Worm (Caenorhabditis elegans): ENCODE measurements around the gene ftt-2.

ftt-2 gene

ce11 chrX:11627013-11627412, 21.8 kb upstream of the ftt-2 start, which contains the start of gene twk-44:
twk-44 (minus strand) TSS chrX:11627113.
- TF ChIP-seq unc-62 (GFP tag; optimal IDR thresholded peaks at IDR 0.05 in 1 of 2) (peak in 1 of 2 experiments; percentile 9), unc-62 (tag; optimal IDR thresholded peaks at IDR 0.05) (no peak), snpc-1.2 (GFP tag; IDR thresholded peaks at IDR 0.05) (no peak), duxl-1 (tag; optimal IDR thresholded peaks at IDR 0.05; ENCODE audit: poor library complexity) (no peak), hlh-11 (tag; optimal IDR thresholded peaks at IDR 0.05) (no peak), ztf-7 (tag; optimal IDR thresholded peaks at IDR 0.05) (no peak), cey-2 (tag; optimal IDR thresholded peaks at IDR 0.05; ENCODE audit: borderline replicate concordance, insufficient read depth) (no peak), zip-11 (GFP tag; IDR thresholded peaks at IDR 0.05) (no peak)

- TF ChIP-seq tra-1 (GFP tag; IDR thresholded peaks at IDR 0.05) = no peak
- peak; percentile 91 for TF ChIP-seq aha-1 (tag)
Observed at ce11 chrX:11624621-11625020, 19.4 kb upstream of the ftt-2 start.

- TF ChIP-seq cey-2 (tag; optimal IDR thresholded peaks at IDR 0.05; ENCODE audit: borderline replicate concordance, insufficient read depth) (no peak), F26F4.8 (GFP tag; conservative IDR thresholded peaks at IDR 0.05) (no peak), hif-1 (tag; optimal IDR thresholded peaks at IDR 0.05) (no peak), daf-12 (tag; optimal IDR thresholded peaks at IDR 0.05) (no peak), arid-1 (GFP tag; conservative IDR thresholded peaks at IDR 0.05) (no peak), nhr-28 (tag; optimal IDR thresholded peaks at IDR 0.05) (no peak), pqm-1 (tag; optimal IDR thresholded peaks at IDR 0.05) (no peak), php-3 (GFP tag; IDR thresholded peaks at IDR 0.05) (no peak), spr-3 (GFP tag; optimal IDR thresholded peaks at IDR 0.05) (no peak)
Observed at ce11 chrX:11623442-11623841, 18.2 kb upstream of the ftt-2 start.

- TF ChIP-seq nhr-42 (GFP tag; IDR thresholded peaks at IDR 0.05) = no peak
Observed at ce11 chrX:11621997-11622396, 16.8 kb upstream of the ftt-2 start, which contains the start of gene sto-3. sto-3 (minus strand) TSS chrX:11622097.

ce11 chrX:11617387-11617786, 12.2 kb upstream of the ftt-2 start, which contains the start of gene F52D10.4:
F52D10.4 (plus strand) TSS chrX:11617470.
- TF ChIP-seq unc-62 (GFP tag; optimal IDR thresholded peaks at IDR 0.05 in 1 of 2) (peak in 1 of 2 experiments; percentile 62), unc-62 (tag; optimal IDR thresholded peaks at IDR 0.05) (no peak), duxl-1 (tag; optimal IDR thresholded peaks at IDR 0.05; ENCODE audit: poor library complexity) (no peak)

- TF ChIP-seq pha-4 (GFP tag; IDR thresholded peaks at IDR 0.05) (no peak), pha-4 (tag; optimal IDR thresholded peaks at IDR 0.05) (no peak), T20F7.1 (GFP tag; optimal IDR thresholded peaks at IDR 0.05) (peak; percentile 24), nhr-48 (tag; optimal IDR thresholded peaks at IDR 0.05) (peak; percentile 60), dmd-6 (GFP tag; IDR thresholded peaks at IDR 0.05) (peak; percentile 81), daf-16 (GFP tag; optimal IDR thresholded peaks at IDR 0.05) (peak in 1 of 2 experiments; percentile 71), daf-16 (tag; optimal IDR thresholded peaks at IDR 0.05) (no peak), dve-1 (tag; optimal IDR thresholded peaks at IDR 0.05; ENCODE audit: insufficient read depth) (peak; percentile 64)
Observed at ce11 chrX:11608110-11608759, 3.0 kb upstream of the ftt-2 start.

- TF ChIP-seq zfp-2 (tag; optimal IDR thresholded peaks at IDR 0.05) (no peak), fkh-10 (GFP tag; optimal IDR thresholded peaks at IDR 0.05) (no peak), zag-1 (tag; optimal IDR thresholded peaks at IDR 0.05) (no peak)
Observed at ce11 chrX:11607500-11607823, 2.2 kb upstream of the ftt-2 start.

Data from whole organism, L4 larva.